Worm (Caenorhabditis elegans) whole organism, dauer: Measurements from ENCODE around the gene ZC416.2.

Source experiments
- unc-62 ChIP-seq: sonication (generic microtip); optimal IDR thresholded peaks from 2 replicates; lab custom pipeline; 2017; ENCODE audit warnings: missing biosample characterization, missing genetic modification reagents, missing genetic modification characterization

ZC416.2 gene

ce11 chrIV:3624597-3624996 is 8.8 kb upstream of the ZC416.2 start, which contains the start of the genes cha-1 and unc-17:
TSS of gene cha-1 (minus strand) at chrIV:3624697.
TSS of gene unc-17 (minus strand) at chrIV:3624699.
- TF ChIP-seq unc-62 (GFP tag; lab: Kevin White, UChicago), result no peak

ce11 chrIV:3626447-3626846 is 7.0 kb upstream of the ZC416.2 start:
- no peak for TF ChIP-seq unc-62 (GFP tag; lab: Kevin White, UChicago)

DNA sequence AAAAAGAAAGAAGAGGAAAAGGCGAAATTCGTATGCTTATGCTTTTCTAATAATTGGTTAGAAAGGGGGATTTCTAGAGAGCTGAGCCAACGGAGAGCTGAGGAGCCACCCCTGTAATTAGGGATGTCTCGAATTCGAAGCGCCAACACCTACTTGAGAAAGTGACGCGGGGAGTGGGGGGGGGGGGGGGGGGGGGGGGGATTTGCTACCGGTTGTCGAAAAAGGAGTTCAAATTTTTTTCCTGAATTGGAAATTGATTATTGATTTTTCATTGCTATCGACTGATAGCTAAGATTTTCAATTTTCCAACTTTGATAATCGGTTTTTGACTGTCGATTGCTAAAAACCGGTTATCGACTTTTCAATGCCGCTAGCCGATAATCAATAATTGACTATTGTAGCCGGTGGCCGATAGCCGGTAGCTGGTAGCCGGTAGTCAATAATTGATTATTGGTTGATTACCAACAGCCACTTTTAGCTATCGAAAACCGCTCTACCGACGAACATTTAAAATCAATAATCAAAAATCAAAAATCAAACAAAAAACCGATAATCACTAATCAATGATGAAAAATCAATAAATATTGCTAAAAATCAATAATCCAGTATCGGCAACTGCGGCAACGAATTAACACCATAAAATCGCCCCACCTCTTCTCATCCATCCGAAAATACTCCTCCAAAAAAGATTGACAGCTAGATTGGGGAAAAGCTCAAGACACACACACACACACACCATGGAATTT is 4.3 kb upstream of the ZC416.2 start:
- TF ChIP-seq unc-62 (GFP tag; lab: Kevin White, UChicago), result no peak

DNA sequence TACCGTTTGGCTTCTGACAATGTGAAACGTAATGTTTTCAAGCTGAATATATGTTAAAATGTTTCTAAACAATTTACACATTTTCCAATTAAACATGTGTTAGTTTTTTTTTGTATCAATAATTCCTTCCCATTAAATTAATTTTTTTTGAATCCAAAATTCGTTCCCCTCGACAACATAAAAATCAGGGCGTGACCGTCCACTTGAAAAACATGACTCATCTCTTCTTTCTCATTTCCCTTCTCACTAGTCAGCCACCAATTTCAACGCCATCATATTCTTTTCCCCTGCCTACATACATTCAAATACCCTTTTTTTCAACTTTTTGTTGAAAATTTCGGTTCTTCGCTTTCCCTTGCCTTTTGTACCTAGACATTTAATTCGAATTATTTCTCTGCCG is 944 bp upstream of the ZC416.2 start:
- TF ChIP-seq unc-62 (GFP tag; lab: Kevin White, UChicago), result no peak

DNA sequence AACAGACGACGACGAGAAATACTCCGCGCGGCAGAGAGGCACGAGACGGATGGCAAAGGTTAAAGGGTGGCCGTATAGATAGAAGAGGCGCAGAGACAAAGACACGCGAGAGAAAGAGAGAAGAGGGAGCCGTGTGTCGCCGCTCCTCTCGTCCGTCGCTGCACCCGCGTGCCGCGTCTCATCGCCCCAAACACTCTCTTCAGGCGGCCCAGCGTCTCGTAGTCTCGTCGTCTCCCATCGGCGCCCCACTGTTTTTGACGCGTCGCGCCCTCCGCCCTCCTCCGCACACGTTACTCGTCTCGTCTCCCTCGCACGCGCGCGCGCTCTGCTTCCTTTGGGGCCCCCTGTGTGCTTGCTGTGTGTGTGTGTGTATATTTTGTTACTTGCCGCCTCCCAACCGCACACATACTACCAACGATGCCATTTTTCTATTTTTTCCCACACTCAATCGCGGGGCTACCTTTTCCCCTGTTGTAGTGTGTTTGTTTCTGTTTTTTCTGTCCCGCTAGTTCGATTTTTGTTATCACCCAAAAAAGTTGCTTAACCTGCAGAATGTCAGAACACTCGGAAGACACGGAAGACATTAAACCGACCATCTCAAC is 3.2 kb downstream of the ZC416.2 start, which contains the start of gene madf-9:
Gene madf-9 (plus strand): TSS at position 552 of the 602 bp plus-strand sequence.
- TF ChIP-seq unc-62 (GFP tag; lab: Kevin White, UChicago), result no peak

DNA sequence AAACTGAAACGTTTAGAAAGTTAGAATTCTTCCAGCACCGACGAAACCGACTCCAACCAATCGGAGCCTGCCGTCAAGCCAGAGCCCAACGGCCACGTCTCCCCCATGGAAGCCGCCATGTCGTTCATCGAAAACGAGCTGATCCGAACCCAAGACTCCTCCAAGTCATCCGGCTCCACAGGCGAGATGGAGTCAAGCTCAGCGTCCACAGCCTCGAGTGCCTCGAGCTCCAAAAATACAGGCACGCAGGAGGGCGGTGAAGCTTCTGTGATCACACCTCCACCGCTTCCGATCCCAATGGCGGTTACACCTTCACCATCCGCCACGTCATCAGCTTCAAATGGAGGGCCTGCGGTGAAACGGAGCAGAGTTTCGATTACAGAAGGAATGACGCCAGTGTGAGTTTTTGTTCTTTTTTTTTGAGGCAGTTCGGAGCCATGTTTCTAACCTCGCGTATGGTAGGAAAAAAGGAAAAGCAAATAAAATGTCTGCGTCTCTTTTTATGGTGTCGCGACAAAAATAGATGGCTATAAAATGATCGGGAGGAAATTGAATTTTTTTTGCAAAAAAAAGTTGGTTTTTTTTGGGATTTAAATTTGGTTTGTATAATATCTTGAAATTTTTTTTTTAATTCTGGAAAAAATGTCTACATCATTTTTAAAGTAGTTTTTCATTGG is 5.0 kb downstream of the ZC416.2 start:
- TF ChIP-seq unc-62 (GFP tag; lab: Kevin White, UChicago), result no peak

ce11 chrIV:3642189-3642588 is 8.8 kb downstream of the ZC416.2 start, which contains the start of gene CC8.3:
TSS of gene CC8.3 (minus strand) at chrIV:3642289.
- no peak for TF ChIP-seq unc-62 (GFP tag; lab: Kevin White, UChicago)

ce11 chrIV:3644863-3645378 is 11.5 kb downstream of the ZC416.2 start:
- TF ChIP-seq unc-62 (GFP tag; lab: Kevin White, UChicago), result no peak

- no peak for TF ChIP-seq unc-62 (GFP tag; lab: Kevin White, UChicago)
Observed at ce11 chrIV:3645487-3645886, 12.1 kb downstream of the ZC416.2 start.

ce11 chrIV:3646338-3647154 is 13.1 kb downstream of the ZC416.2 start:
- no peak for TF ChIP-seq unc-62 (GFP tag; lab: Kevin White, UChicago)

- TF ChIP-seq unc-62 (GFP tag; lab: Kevin White, UChicago), result no peak
Observed at ce11 chrIV:3647551-3647950, 14.1 kb downstream of the ZC416.2 start.

DNA sequence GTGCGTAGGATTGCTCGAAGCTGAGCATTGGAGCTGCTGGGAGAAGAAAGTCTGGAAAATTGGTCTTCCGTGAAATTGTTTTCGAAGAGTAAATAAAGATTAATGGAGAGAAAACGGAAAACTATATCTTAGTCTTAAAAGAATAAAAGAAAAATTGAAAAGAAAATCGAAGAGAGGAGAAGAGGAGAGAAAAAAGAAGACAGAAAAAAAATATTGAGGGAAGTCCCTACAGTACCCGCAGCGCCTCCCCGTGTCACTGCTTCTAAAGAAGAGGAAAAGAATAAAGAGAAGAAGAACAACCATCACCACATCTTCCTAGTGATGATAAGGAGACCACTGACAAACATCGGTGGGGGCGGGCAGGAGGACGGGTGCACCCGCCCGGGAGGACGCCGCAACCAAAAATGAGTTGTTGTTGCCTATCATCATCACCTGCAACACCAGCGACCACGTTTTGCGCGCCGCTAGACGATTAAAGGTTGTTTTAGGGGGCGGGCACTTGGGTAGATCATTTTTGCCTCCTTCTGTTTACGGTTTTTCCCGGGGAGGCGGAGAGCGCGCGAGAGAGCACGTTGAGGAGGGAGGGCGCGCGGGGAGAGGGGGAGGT is 15.3 kb downstream of the ZC416.2 start, which contains the start of gene CC8.2:
Gene CC8.2 (minus strand): TSS at position 51 of the 607 bp plus-strand sequence.
- TF ChIP-seq unc-62 (GFP tag; lab: Kevin White, UChicago), result no peak

- TF ChIP-seq unc-62 (GFP tag; lab: Kevin White, UChicago), result no peak
Observed at ce11 chrIV:3652223-3652622, 18.8 kb downstream of the ZC416.2 start.

ce11 chrIV:3652784-3653383 is 19.5 kb downstream of the ZC416.2 start:
- no peak for TF ChIP-seq unc-62 (GFP tag; lab: Kevin White, UChicago)
